Fruit fly (Drosophila melanogaster) S2 (cell line): ENCODE data around the gene CG13893.

Source experiments
- CG8478 ChIP-seq: fragments of >200 bp; optimal IDR thresholded peaks from 2 replicates; lab custom pipeline; 2018
- CTCF ChIP-seq, 2 experiments: fragments of >200 bp; optimal IDR thresholded peaks; 2 replicates each; lab custom pipeline; 2018

- TF ChIP-seq CG8478 (lab: Kevin White, UChicago) (no peak), CTCF (optimal IDR thresholded peaks at IDR 0.05; lab: Kevin White, UChicago) (no peak)
Measured at dm6 chr3L:652637-653036, 48.8 kb upstream of the CG13893 start, which contains the start of gene CG3402.
